Fruit fly (Drosophila melanogaster): ENCODE measurements around the gene crp.

The crp gene

DNA sequence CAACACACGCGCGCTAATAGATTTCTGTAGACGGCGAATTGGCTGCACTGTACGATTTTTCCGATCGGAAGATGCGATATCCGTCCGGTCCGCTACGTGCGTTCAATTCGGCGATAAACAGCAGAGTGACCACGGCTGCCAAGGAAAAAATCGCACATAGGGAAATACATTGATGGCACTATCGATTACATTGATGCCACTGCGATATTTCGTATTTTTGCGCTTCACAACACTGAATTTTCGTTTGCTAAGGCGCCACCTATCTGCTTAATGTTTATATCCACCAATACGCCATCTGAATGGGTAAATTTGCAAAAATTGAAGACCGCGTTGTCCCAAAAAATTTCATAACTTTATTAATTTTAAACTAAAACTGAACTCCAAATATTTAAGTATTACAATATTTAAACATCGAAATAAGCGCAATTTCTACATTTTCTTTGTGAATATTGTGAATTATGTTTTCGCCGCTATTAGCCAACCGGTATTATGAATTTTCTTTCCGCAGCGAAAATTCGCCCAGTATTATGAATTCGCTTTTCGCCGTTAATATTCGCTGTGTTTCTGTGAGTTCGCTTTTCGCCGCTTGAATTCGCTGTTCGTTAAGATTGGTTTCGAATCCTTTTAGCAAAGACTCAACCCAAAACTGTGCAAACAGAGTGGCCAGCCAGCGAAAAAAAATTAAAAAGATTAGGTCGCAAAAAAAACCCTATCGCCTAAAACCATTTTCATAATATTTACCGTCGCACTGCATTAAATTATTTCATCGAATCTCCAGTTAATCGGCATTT, at the start of gene crp, which contains the start of gene pkaap (continued):
- TF ChIP-seq sd (tag; optimal IDR thresholded peaks at IDR 0.05) (peak; percentile 39), Lhr (GFP tag; optimal IDR thresholded peaks at IDR 0.05) (peak; percentile 91), klu (GFP tag; IDR thresholded peaks at IDR 0.05) (no peak), CG13894 (tag; optimal IDR thresholded peaks at IDR 0.05) (peak; percentile 89), eyg (GFP tag; optimal IDR thresholded peaks at IDR 0.05) (peak; percentile 65), ase (GFP tag; IDR thresholded peaks at IDR 0.05) (no peak), CG11695 (GFP tag; IDR thresholded peaks at IDR 0.05) (no peak), Poxn (GFP tag; IDR thresholded peaks at IDR 0.05) (no peak), Neu2 (GFP tag; optimal IDR thresholded peaks at IDR 0.05; ENCODE audit: borderline replicate concordance) (peak; percentile 15), rib (GFP tag; IDR thresholded peaks at IDR 0.05) (no peak), abd-A (tag; optimal IDR thresholded peaks at IDR 0.05) (peak; percentile 65), psq (GFP tag; optimal IDR thresholded peaks at IDR 0.05) (peak; percentile 12), hb (GFP tag; IDR thresholded peaks at IDR 0.05; ENCODE audit: partially characterized antibody) (no peak), CG14050 (GFP tag; IDR thresholded peaks at IDR 0.05) (no peak), D19A (tag; optimal IDR thresholded peaks at IDR 0.05) (peak; percentile 24), PHDP (tag; optimal IDR thresholded peaks at IDR 0.05) (peak; percentile 67), CG32532 (GFP tag; IDR thresholded peaks at IDR 0.05) (no peak), cas (GFP tag; IDR thresholded peaks at IDR 0.05) (no peak), CG8478 (optimal IDR thresholded peaks at IDR 0.05) (no peak), Tbp (GFP tag; optimal IDR thresholded peaks at IDR 0.05) (peak; percentile 37), nmo (GFP tag; optimal IDR thresholded peaks at IDR 0.05) (peak; percentile 27), CG32772 (GFP tag; IDR thresholded peaks at IDR 0.05) (no peak), CG9609 (GFP tag; optimal IDR thresholded peaks at IDR 0.05) (peak; percentile 75), grn (GFP tag; optimal IDR thresholded peaks at IDR 0.05) (peak; percentile 90), CG12942 (GFP tag; optimal IDR thresholded peaks at IDR 0.05) (peak; percentile 67), Ada2b (GFP tag; IDR thresholded peaks at IDR 0.05) (no peak), Sox102F (GFP tag; optimal IDR thresholded peaks at IDR 0.05) (no peak), Asciz (GFP tag; optimal IDR thresholded peaks at IDR 0.05) (peak; percentile 66), repo (GFP tag; optimal IDR thresholded peaks at IDR 0.05) (peak; percentile 74), z (GFP tag; IDR thresholded peaks at IDR 0.05) (no peak), CG4820 (GFP tag; optimal IDR thresholded peaks at IDR 0.05) (peak; percentile 76), Med (GFP tag) (peak; percentile 98), CG34422 (GFP tag; IDR thresholded peaks at IDR 0.05) (no peak), unc-4 (GFP tag; IDR thresholded peaks at IDR 0.05; ENCODE audit: partially characterized antibody) (no peak), CG43689 (GFP tag; IDR thresholded peaks at IDR 0.05) (no peak), fd96Cb (tag; optimal IDR thresholded peaks at IDR 0.05) (peak; percentile 53), schlank (tag; optimal IDR thresholded peaks at IDR 0.05) (peak; percentile 61), CG6854 (GFP tag; optimal IDR thresholded peaks at IDR 0.05) (peak; percentile 37), otp (GFP tag; IDR thresholded peaks at IDR 0.05) (no peak), gcm2 (GFP tag; optimal IDR thresholded peaks at IDR 0.05) (peak; percentile 78), p53 (GFP tag; optimal IDR thresholded peaks at IDR 0.05) (no peak), CG6272 (GFP tag; IDR thresholded peaks at IDR 0.05) (peak; percentile 74), org-1 (GFP tag; optimal IDR thresholded peaks at IDR 0.05) (peak; percentile 29), fd64A (GFP tag; optimal IDR thresholded peaks at IDR 0.05) (no peak), cad (GFP tag; optimal IDR thresholded peaks at IDR 0.05) (no peak), pnt (GFP tag; optimal IDR thresholded peaks at IDR 0.05) (peak; percentile 88), sim (GFP tag; IDR thresholded peaks at IDR 0.05) (no peak), CG16779 (GFP tag; IDR thresholded peaks at IDR 0.05) (no peak), gcm (GFP tag; optimal IDR thresholded peaks at IDR 0.05) (no peak), CG13424 (tag; optimal IDR thresholded peaks at IDR 0.05) (peak; percentile 46), ken (GFP tag; IDR thresholded peaks at IDR 0.05) (no peak), CTCF (GFP tag; optimal IDR thresholded peaks at IDR 0.05) (peak; percentile 100)

Measured in whole organism, embryonic.